Worm (Caenorhabditis elegans) whole organism, L4 larva: ENCODE results near the gene spig-9.
A peak's percentile ranks its signal among the peaks of the same experiment; 100 is the strongest.

Source experiments
- F26F4.8 ChIP-seq: fragments of 200-800 bp; sonication (Bioruptor generic); conservative IDR thresholded peaks from 2 replicates; pipeline ENCODE4 v1.3.6; 2022; ENCODE audit warnings: missing genetic modification characterization, missing compliant biosample characterization
- F37D6.2 ChIP-seq: sonication (generic microtip); optimal IDR thresholded peaks from 2 replicates; lab custom pipeline; 2016; ENCODE audit warnings: mild to moderate bottlenecking, missing genetic modification characterization, missing compliant biosample characterization
- T20F7.1 ChIP-seq: fragments of 200-800 bp; sonication (Bioruptor generic); optimal IDR thresholded peaks from 2 replicates; lab custom pipeline; 2018; ENCODE audit warnings: mild to moderate bottlenecking, missing genetic modification characterization, missing compliant biosample characterization
- Y48G9A.11 ChIP-seq: fragments of 200-800 bp; sonication (Bioruptor generic); IDR thresholded peaks from 2 replicates; pipeline ENCODE4 v1.3.6; 2022; ENCODE audit warnings: missing genetic modification reagents, missing genetic modification characterization, missing compliant biosample characterization
- Y5F2A.4 ChIP-seq: fragments of 200-800 bp; sonication (Bioruptor generic); optimal IDR thresholded peaks from 2 replicates; lab custom pipeline; 2018; ENCODE audit warnings: mild to moderate bottlenecking, missing genetic modification characterization, missing compliant biosample characterization
- ZK546.5 ChIP-seq, 2 experiments: sonication (generic microtip); optimal IDR thresholded peaks; 2 replicates each; lab custom pipeline; 2017; ENCODE audit warnings: missing biosample characterization in 2 of 2, missing genetic modification characterization in 2 of 2
- aha-1 ChIP-seq: fragments of 150-350 bp; peaks from one replicate; lab custom pipeline; 2014; ENCODE audit warnings: missing biosample characterization, missing genetic modification characterization
- ama-1 ChIP-seq: fragments of 150-350 bp; optimal IDR thresholded peaks from 2 replicates; lab custom pipeline; 2014; ENCODE audit warnings: inconsistent platforms, mixed read lengths
- attf-4 ChIP-seq: sonication (generic microtip); optimal IDR thresholded peaks from 3 replicates; lab custom pipeline; 2017; ENCODE audit warnings: missing biosample characterization, missing genetic modification characterization
- ceh-28 ChIP-seq: fragments of 150-350 bp; optimal IDR thresholded peaks from 2 replicates; lab custom pipeline; 2014; ENCODE audit warnings: missing biosample characterization, missing genetic modification reagents, missing genetic modification characterization
- ceh-62 ChIP-seq: sonication (generic microtip); optimal IDR thresholded peaks from 2 replicates; lab custom pipeline; 2017; ENCODE audit warnings: missing biosample characterization, missing genetic modification characterization
- ceh-82 ChIP-seq: sonication (generic microtip); optimal IDR thresholded peaks from 2 replicates; lab custom pipeline; 2017; ENCODE audit warnings: missing biosample characterization, missing genetic modification characterization
- ctbp-1 ChIP-seq: fragments of 200-800 bp; sonication (Bioruptor generic); IDR thresholded peaks from 2 replicates; pipeline ENCODE4 v1.3.6; 2022; ENCODE audit warnings: missing genetic modification reagents, missing genetic modification characterization, missing compliant biosample characterization
- daf-16 ChIP-seq, 3 experiments: sonication (generic microtip); optimal IDR thresholded peaks; 2 replicates each; lab custom pipeline; 2016 to 2017; ENCODE audit warnings: missing genetic modification characterization in 3 of 3, missing genetic modification reagents in 3 of 3, mild to moderate bottlenecking in 2 of 3, missing compliant biosample characterization in 2 of 3, missing biosample characterization in 1 of 3, moderate library complexity in 1 of 3
- daf-19 ChIP-seq: fragments of 200-800 bp; sonication (Bioruptor generic); conservative IDR thresholded peaks from 2 replicates; pipeline ENCODE4 v1.3.6; 2022; ENCODE audit warnings: missing genetic modification characterization, missing compliant biosample characterization
- daf-8 ChIP-seq: fragments of 200-800 bp; sonication (Bioruptor generic); IDR thresholded peaks from 2 replicates; pipeline ENCODE4 v1.3.6; 2022; ENCODE audit warnings: missing genetic modification characterization, missing compliant biosample characterization
- dmd-6 ChIP-seq: fragments of 200-800 bp; sonication (Bioruptor generic); IDR thresholded peaks from 2 replicates; pipeline ENCODE4 v1.3.6; 2022; ENCODE audit warnings: missing genetic modification reagents, missing genetic modification characterization, missing compliant biosample characterization
- dpl-1 ChIP-seq: fragments of 150-350 bp; optimal IDR thresholded peaks from 2 replicates; lab custom pipeline; 2014; ENCODE audit warnings: missing biosample characterization, missing genetic modification reagents, missing genetic modification characterization
- duxl-1 ChIP-seq: sonication (generic microtip); optimal IDR thresholded peaks from 2 replicates; lab custom pipeline; 2016; ENCODE audit warnings: mild to moderate bottlenecking, missing genetic modification characterization, moderate library complexity, missing compliant biosample characterization; ENCODE audit not compliant: poor library complexity
- dve-1 ChIP-seq: sonication (generic microtip); optimal IDR thresholded peaks from 2 replicates; lab custom pipeline; 2017; ENCODE audit warnings: antibody characterized with exemption, mild to moderate bottlenecking, missing genetic modification characterization, missing compliant biosample characterization; ENCODE audit not compliant: insufficient read depth
- egl-43 ChIP-seq: fragments of 200-800 bp; sonication (Bioruptor generic); IDR thresholded peaks from 2 replicates; pipeline ENCODE4 v1.3.6; 2022; ENCODE audit warnings: missing genetic modification reagents, missing genetic modification characterization, missing compliant biosample characterization
- fos-1 ChIP-seq: fragments of 150-350 bp; optimal IDR thresholded peaks from 2 replicates; lab custom pipeline; 2014; ENCODE audit warnings: missing biosample characterization, missing genetic modification characterization
- hmg-1.1 ChIP-seq: fragments of 200-800 bp; sonication (Bioruptor generic); IDR thresholded peaks from 2 replicates; pipeline ENCODE4 v1.3.6; 2022; ENCODE audit warnings: missing genetic modification reagents, missing genetic modification characterization, missing compliant biosample characterization
- jun-1 ChIP-seq: fragments of 150-350 bp; optimal IDR thresholded peaks from 2 replicates; lab custom pipeline; 2014; ENCODE audit warnings: missing biosample characterization, missing genetic modification reagents, missing genetic modification characterization
- madf-5 ChIP-seq, 2 experiments: fragments of 200-800 bp; sonication (Bioruptor generic); IDR thresholded peaks; 2 replicates each; pipeline ENCODE4 v1.3.6; 2022; ENCODE audit warnings: missing compliant biosample characterization in 2 of 2, missing genetic modification characterization in 2 of 2
- mdt-29 ChIP-seq: fragments of 200-800 bp; sonication (Bioruptor generic); IDR thresholded peaks from 2 replicates; pipeline ENCODE4 v1.3.6; 2022; ENCODE audit warnings: missing genetic modification reagents, missing genetic modification characterization, missing compliant biosample characterization
- mep-1 ChIP-seq: fragments of 150-350 bp; sonication (generic microtip); optimal IDR thresholded peaks from 3 replicates; lab custom pipeline; 2014; ENCODE audit warnings: missing biosample characterization, missing genetic modification characterization
- mes-2 ChIP-seq: sonication (generic microtip); optimal IDR thresholded peaks from 2 replicates; lab custom pipeline; 2016; ENCODE audit warnings: missing genotype, mild to moderate bottlenecking, missing genetic modification characterization, missing compliant biosample characterization; ENCODE audit not compliant: poor library complexity, severe bottlenecking
- mxl-2 ChIP-seq: fragments of 200-800 bp; sonication (Bioruptor generic); conservative IDR thresholded peaks from 2 replicates; pipeline ENCODE4 v1.3.6; 2022; ENCODE audit warnings: missing genetic modification reagents, missing genetic modification characterization, missing compliant biosample characterization
- mxl-3 ChIP-seq: fragments of 200-800 bp; sonication (Bioruptor generic); optimal IDR thresholded peaks from 2 replicates; lab custom pipeline; 2018; ENCODE audit warnings: mild to moderate bottlenecking, missing genetic modification characterization, missing compliant biosample characterization
- nhr-10 ChIP-seq: fragments of 150-350 bp; optimal IDR thresholded peaks from 2 replicates; lab custom pipeline; 2014; ENCODE audit warnings: missing biosample characterization, missing genetic modification characterization
- nhr-102 ChIP-seq: sonication (generic microtip); optimal IDR thresholded peaks from 2 replicates; lab custom pipeline; 2016; ENCODE audit warnings: mild to moderate bottlenecking, missing genetic modification characterization, moderate library complexity, missing compliant biosample characterization
- nhr-111 ChIP-seq: fragments of 200-800 bp; sonication (Bioruptor generic); optimal IDR thresholded peaks from 2 replicates; lab custom pipeline; 2018; ENCODE audit warnings: mild to moderate bottlenecking, missing genetic modification characterization, missing compliant biosample characterization
- nhr-237 ChIP-seq: sonication (generic microtip); optimal IDR thresholded peaks from 2 replicates; lab custom pipeline; 2017; ENCODE audit warnings: missing biosample characterization, missing genetic modification characterization
- nhr-25 ChIP-seq: sonication (generic microtip); optimal IDR thresholded peaks from 2 replicates; lab custom pipeline; 2017; ENCODE audit warnings: missing genetic modification characterization, mild to moderate bottlenecking, missing compliant biosample characterization, antibody characterized with exemption, moderate library complexity, borderline replicate concordance; ENCODE audit not compliant: insufficient read depth
- nhr-28 ChIP-seq: fragments of 150-350 bp; optimal IDR thresholded peaks from 2 replicates; lab custom pipeline; 2014; ENCODE audit warnings: missing biosample characterization, missing genetic modification characterization
- nhr-6 ChIP-seq: fragments of 150-350 bp; optimal IDR thresholded peaks from 2 replicates; lab custom pipeline; 2014; ENCODE audit warnings: missing biosample characterization, missing genetic modification characterization
- nhr-77 ChIP-seq: fragments of 150-350 bp; optimal IDR thresholded peaks from 2 replicates; lab custom pipeline; 2014; ENCODE audit warnings: missing biosample characterization, missing genetic modification characterization
- php-3 ChIP-seq: fragments of 200-800 bp; sonication (Bioruptor generic); IDR thresholded peaks from 2 replicates; pipeline ENCODE4 v1.3.6; 2022; ENCODE audit warnings: missing genetic modification reagents, missing genetic modification characterization, missing compliant biosample characterization
- pqm-1 ChIP-seq: sonication (generic microtip); optimal IDR thresholded peaks from 2 replicates; lab custom pipeline; 2017; ENCODE audit warnings: missing biosample characterization, missing genetic modification characterization
- saeg-2 ChIP-seq: fragments of 200-800 bp; sonication (Bioruptor generic); IDR thresholded peaks from 2 replicates; pipeline ENCODE4 v1.3.6; 2022; ENCODE audit warnings: missing genetic modification reagents, missing genetic modification characterization, missing compliant biosample characterization
- sdz-12 ChIP-seq: fragments of 200-800 bp; sonication (Bioruptor generic); optimal IDR thresholded peaks from 2 replicates; lab custom pipeline; 2018; ENCODE audit warnings: mild to moderate bottlenecking, missing genetic modification characterization, missing compliant biosample characterization
- unc-62 ChIP-seq, 3 experiments: fragments of 150-350 bp in 1 of 3; sonication (generic microtip); optimal IDR thresholded peaks in 2 of 3; peaks in 1 of 3; 1 replicate in 1 of 3; 2 replicates in 2 of 3; lab custom pipeline; 2014 to 2017; ENCODE audit warnings: missing biosample characterization in 3 of 3, missing genetic modification characterization in 3 of 3, missing genetic modification reagents in 3 of 3, missing genotype in 1 of 3
- zag-1 ChIP-seq: fragments of 150-350 bp; optimal IDR thresholded peaks from 2 replicates; lab custom pipeline; 2014; ENCODE audit warnings: missing biosample characterization, missing genetic modification characterization
- zfp-2 ChIP-seq: sonication (generic microtip); optimal IDR thresholded peaks from 2 replicates; lab custom pipeline; 2016; ENCODE audit warnings: mild to moderate bottlenecking, missing genetic modification characterization, missing compliant biosample characterization
- zip-11 ChIP-seq: fragments of 200-800 bp; sonication (Bioruptor generic); IDR thresholded peaks from 2 replicates; pipeline ENCODE4 v1.3.6; 2022; ENCODE audit warnings: missing genetic modification characterization, missing compliant biosample characterization
- zip-2 ChIP-seq: fragments of 150-350 bp; optimal IDR thresholded peaks from 2 replicates; lab custom pipeline; 2014; ENCODE audit warnings: missing biosample characterization, missing genetic modification characterization

The spig-9 gene

ce11 chrV:13580696-13581095 lies 31.0 kb downstream of the spig-9 start, which contains the start of gene C50B8.5:
C50B8.5 (plus strand) TSS chrV:13580968.
- TF ChIP-seq sdz-12 (GFP tag; lab: Kevin White, UChicago) (no peak), ZK546.5 (tag; optimal IDR thresholded peaks at IDR 0.05; lab: Kevin White, UChicago) (no peak), duxl-1 (tag; lab: Kevin White, UChicago) (peak; percentile 0), ceh-82 (no peak), ama-1 (lab: Kevin White, UChicago) (no peak), zip-11 (GFP tag; lab: Robert Waterston, UW) (no peak), hmg-1.1 (GFP tag; lab: Robert Waterston, UW) (no peak), pqm-1 (tag; lab: Kevin White, UChicago) (peak; percentile 63), dmd-6 (GFP tag; lab: Robert Waterston, UW) (peak; percentile 8; the same call in 1 of the 2 replicates), nhr-6 (tag; lab: Kevin White, UChicago) (peak; percentile 88), mes-2 (tag; lab: Kevin White, UChicago) (peak; percentile 53), Y5F2A.4 (GFP tag; lab: Kevin White, UChicago) (no peak), ceh-28 (no peak), attf-4 (tag; lab: Kevin White, UChicago) (no peak), nhr-25 (tag; lab: Kevin White, UChicago) (no peak), dve-1 (tag; lab: Kevin White, UChicago) (peak; percentile 65), mep-1 (tag; lab: Kevin White, UChicago) (peak; percentile 8), F37D6.2 (no peak), unc-62 (GFP tag; optimal IDR thresholded peaks at IDR 0.05 in 1 of 2; lab: Kevin White, UChicago) (peak in 1 of 2 experiments; percentile 85), unc-62 (tag; optimal IDR thresholded peaks at IDR 0.05; lab: Kevin White, UChicago) (no peak), daf-16 (GFP tag; optimal IDR thresholded peaks at IDR 0.05; lab: Kevin White, UChicago) (no peak), daf-16 (tag; optimal IDR thresholded peaks at IDR 0.05; lab: Kevin White, UChicago) (peak; percentile 70), nhr-237 (no peak)

ce11 chrV:13578637-13579036 lies 33.0 kb downstream of the spig-9 start, which contains the start of gene C50B8.6:
C50B8.6 (plus strand) TSS chrV:13578972.
- TF ChIP-seq ctbp-1 (GFP tag; lab: Robert Waterston, UW) (no peak), zfp-2 (no peak), nhr-102 (tag; lab: Kevin White, UChicago) (no peak), ceh-62 (no peak), dmd-6 (GFP tag; lab: Robert Waterston, UW) (peak; percentile 41; the same call in 1 of the 2 replicates), Y48G9A.11 (GFP tag; lab: Robert Waterston, UW) (no peak), T20F7.1 (no peak), egl-43 (no peak), pqm-1 (tag; lab: Kevin White, UChicago) (peak; percentile 91), hmg-1.1 (GFP tag; lab: Robert Waterston, UW) (no peak), nhr-10 (tag; lab: Kevin White, UChicago) (no peak), daf-8 (no peak), ceh-28 (no peak), unc-62 (GFP tag; optimal IDR thresholded peaks at IDR 0.05 in 1 of 2; lab: Kevin White, UChicago) (peak in 1 of 2 experiments; percentile 64), unc-62 (tag; optimal IDR thresholded peaks at IDR 0.05; lab: Kevin White, UChicago) (no peak), madf-5 (GFP tag; IDR thresholded peaks at IDR 0.05; lab: Robert Waterston, UW) (no peak), daf-19 (no peak), dpl-1 (no peak), F26F4.8 (GFP tag; lab: Robert Waterston, UW) (no peak), zag-1 (tag; lab: Kevin White, UChicago) (no peak), fos-1 (no peak), php-3 (GFP tag; lab: Robert Waterston, UW) (no peak), nhr-237 (no peak), aha-1 (tag; lab: Kevin White, UChicago) (no peak), jun-1 (tag; lab: Kevin White, UChicago) (no peak), mdt-29 (GFP tag; lab: Robert Waterston, UW) (no peak), mxl-3 (peak; percentile 26), nhr-25 (tag; lab: Kevin White, UChicago) (no peak), nhr-111 (GFP tag; lab: Kevin White, UChicago) (no peak), ceh-82 (no peak), nhr-28 (peak; percentile 50), daf-16 (GFP tag; optimal IDR thresholded peaks at IDR 0.05; lab: Kevin White, UChicago) (no peak), daf-16 (tag; optimal IDR thresholded peaks at IDR 0.05; lab: Kevin White, UChicago) (peak; percentile 77), zip-2 (tag; lab: Kevin White, UChicago) (no peak), dve-1 (tag; lab: Kevin White, UChicago) (peak; percentile 34), nhr-77 (tag; lab: Kevin White, UChicago) (no peak), saeg-2 (no peak), mxl-2 (GFP tag; lab: Robert Waterston, UW) (no peak)
